Worm (Caenorhabditis elegans): ENCODE results near the gene cyp-29A4.

DNA sequence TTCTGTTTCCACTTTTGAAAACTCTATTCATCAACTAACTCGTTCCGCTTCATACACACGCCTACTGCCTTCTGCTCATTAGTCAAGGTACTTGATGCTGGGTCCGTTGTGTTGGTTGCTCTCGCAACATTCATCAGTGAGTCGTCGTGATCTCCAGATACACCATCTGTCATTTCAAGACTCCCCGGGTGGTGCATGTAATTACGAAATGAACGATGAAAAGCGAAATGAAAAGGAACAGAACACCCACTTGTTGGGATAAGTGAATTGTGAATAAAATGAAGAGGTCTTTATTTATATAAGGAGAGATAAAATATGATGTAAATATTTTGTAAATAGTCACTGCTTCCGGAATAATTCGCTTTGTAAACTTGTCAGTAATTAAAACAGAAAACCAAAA lies 9.4 kb downstream of the cyp-29A4 start:
- TF ChIP-seq tab-1 (GFP tag; IDR thresholded peaks at IDR 0.05) (no peak), ztf-29 (GFP tag; IDR thresholded peaks at IDR 0.05) (no peak), ztf-23 (GFP tag; IDR thresholded peaks at IDR 0.05) (no peak), med-1 (GFP tag; optimal IDR thresholded peaks at IDR 0.05; ENCODE audit: insufficient read depth) (no peak), flt-1 (GFP tag; IDR thresholded peaks at IDR 0.05) (no peak)

All from whole organism, midembryonic.